Fruit fly (Drosophila melanogaster): ENCODE data around the gene CG7841.

- TF ChIP-seq CG5204 (GFP tag; optimal IDR thresholded peaks at IDR 0.05) (no peak), kay (GFP tag; ENCODE audit: borderline replicate concordance) (peak; percentile 66), Clk (GFP tag; optimal IDR thresholded peaks at IDR 0.05) (no peak), CG11617 (GFP tag; optimal IDR thresholded peaks at IDR 0.05) (no peak), CG33017 (tag; optimal IDR thresholded peaks at IDR 0.05) (no peak), pad (GFP tag; optimal IDR thresholded peaks at IDR 0.05) (no peak), toe (GFP tag; optimal IDR thresholded peaks at IDR 0.05) (no peak), CG1620 (GFP tag; optimal IDR thresholded peaks at IDR 0.05) (no peak), cic (GFP tag; optimal IDR thresholded peaks at IDR 0.05) (no peak), cnc (optimal IDR thresholded peaks at IDR 0.05) (peak in 1 of 2 experiments; percentile 63), CG7101 (tag; optimal IDR thresholded peaks at IDR 0.05) (no peak)
Measured at dm6 chr3L:15513726-15514125, 5.7 kb upstream of the CG7841 start.

All from whole organism, adult.